Fruit fly (Drosophila melanogaster) whole organism, wandering third instar larva: ENCODE measurements around the gene Ir94e.

Source experiments
- Abd-B ChIP-seq: fragments of >200 bp; optimal IDR thresholded peaks from 2 replicates; lab custom pipeline; 2017; ENCODE audit warnings: missing biosample characterization, missing genetic modification characterization
- CG32264 ChIP-seq: fragments of 200-800 bp; sonication (Bioruptor generic); optimal IDR thresholded peaks from 2 replicates; lab custom pipeline; 2016; ENCODE audit warnings: missing biosample characterization, missing genetic modification characterization
- CG9705 ChIP-seq: fragments of 200-800 bp; sonication (Bioruptor generic); optimal IDR thresholded peaks from 2 replicates; lab custom pipeline; 2018; ENCODE audit warnings: missing biosample characterization, mild to moderate bottlenecking, missing genetic modification characterization
- CrebA ChIP-seq: fragments of 200-800 bp; sonication (Bioruptor generic); optimal IDR thresholded peaks from 2 replicates; lab custom pipeline; 2016; ENCODE audit warnings: missing biosample characterization, mild to moderate bottlenecking, missing genetic modification characterization, borderline replicate concordance
- Dfd ChIP-seq: fragments of >200 bp; optimal IDR thresholded peaks from 2 replicates; lab custom pipeline; 2017; ENCODE audit warnings: missing biosample characterization, missing genetic modification characterization
- Dif ChIP-seq: fragments of 200-275, 200-300 bp; sonication (Bioruptor generic); optimal IDR thresholded peaks from 2 replicates; lab custom pipeline; 2018; ENCODE audit warnings: missing biosample characterization, missing genetic modification characterization; ENCODE audit not compliant: partially characterized antibody
- GATAd ChIP-seq: sonication (Bioruptor generic); optimal IDR thresholded peaks from 2 replicates; lab custom pipeline; 2016; ENCODE audit warnings: missing biosample characterization, missing genetic modification characterization
- HLH106 ChIP-seq: fragments of 200-800 bp; optimal IDR thresholded peaks from 3 replicates; lab custom pipeline; 2019; ENCODE audit warnings: missing biosample characterization, mild to moderate bottlenecking, missing genetic modification characterization, moderate library complexity
- Hnf4 ChIP-seq: fragments of 200-800 bp; sonication (Bioruptor generic); optimal IDR thresholded peaks from 2 replicates; lab custom pipeline; 2016; ENCODE audit warnings: missing biosample characterization, mild to moderate bottlenecking, missing genetic modification characterization
- Hr78 ChIP-seq: fragments of >200 bp; optimal IDR thresholded peaks from 2 replicates; lab custom pipeline; 2017; ENCODE audit warnings: missing biosample characterization, missing genetic modification characterization
- Hr83 ChIP-seq: fragments of 200-300 bp; sonication (Bioruptor generic); optimal IDR thresholded peaks from 2 replicates; lab custom pipeline; 2016; ENCODE audit warnings: missing biosample characterization, mild to moderate bottlenecking, missing genetic modification characterization, moderate library complexity; ENCODE audit not compliant: poor library complexity, severe bottlenecking
- Jra ChIP-seq: sonication (Bioruptor generic); optimal IDR thresholded peaks from 2 replicates; lab custom pipeline; 2016; ENCODE audit warnings: missing biosample characterization, missing genetic modification characterization
- Mio ChIP-seq: sonication (Bioruptor generic); optimal IDR thresholded peaks from 2 replicates; lab custom pipeline; 2016; ENCODE audit warnings: missing biosample characterization, missing genetic modification characterization
- Myc ChIP-seq: fragments of >200 bp; optimal IDR thresholded peaks from 2 replicates; lab custom pipeline; 2017
- N ChIP-seq: fragments of >200 bp; optimal IDR thresholded peaks from 2 replicates; lab custom pipeline; 2018; ENCODE audit warnings: missing biosample characterization, missing external identifiers, missing genetic modification characterization
- OdsH ChIP-seq: fragments of 200-800 bp; sonication (Bioruptor generic); optimal IDR thresholded peaks from 2 replicates; lab custom pipeline; 2016; ENCODE audit warnings: missing biosample characterization, mild to moderate bottlenecking, missing genetic modification characterization
- Rel ChIP-seq, 2 experiments: fragments of 200-800 bp; sonication (Bioruptor generic) in 1 of 2; optimal IDR thresholded peaks; 2 replicates in 1 of 2; 3 replicates in 1 of 2; lab custom pipeline; 2016 to 2019; ENCODE audit warnings: mild to moderate bottlenecking in 2 of 2, missing biosample characterization in 2 of 2, missing genetic modification characterization in 2 of 2, moderate library complexity in 1 of 2
- Sp1 ChIP-seq: fragments of 200-800 bp; sonication (Bioruptor generic); optimal IDR thresholded peaks from 3 replicates; lab custom pipeline; 2019; ENCODE audit warnings: missing biosample characterization, mild to moderate bottlenecking, missing genetic modification characterization, moderate library complexity
- Vsx2 ChIP-seq: fragments of 200-300, 225-300 bp; sonication (Bioruptor generic); optimal IDR thresholded peaks from 2 replicates; lab custom pipeline; 2018; ENCODE audit warnings: missing biosample characterization, missing genetic modification characterization; ENCODE audit not compliant: partially characterized antibody
- br ChIP-seq: fragments of 200-800 bp; sonication (Bioruptor generic); optimal IDR thresholded peaks from 2 replicates; lab custom pipeline; 2016; ENCODE audit warnings: missing biosample characterization, missing genetic modification characterization
- brk ChIP-seq: fragments of 200-800 bp; sonication (Bioruptor generic); optimal IDR thresholded peaks from 2 replicates; lab custom pipeline; 2016; ENCODE audit warnings: missing biosample characterization, mild to moderate bottlenecking, missing genetic modification characterization
- dl ChIP-seq, 2 experiments: fragments of 175-275, 200-275 bp in 1 of 2; fragments of 200-275 bp in 1 of 2; sonication (Bioruptor generic); optimal IDR thresholded peaks; lab custom pipeline; 2018; ENCODE audit warnings: mild to moderate bottlenecking in 2 of 2, missing biosample characterization in 2 of 2, missing genetic modification characterization in 2 of 2, moderate library complexity in 2 of 2; ENCODE audit not compliant: partially characterized antibody in 2 of 2, insufficient read depth in 1 of 2
- dmrt93B ChIP-seq: fragments of 200-800 bp; sonication (Bioruptor generic); optimal IDR thresholded peaks from 2 replicates; lab custom pipeline; 2018; ENCODE audit warnings: missing biosample characterization, mild to moderate bottlenecking, missing genetic modification characterization
- dsf ChIP-seq: sonication (Bioruptor generic); optimal IDR thresholded peaks from 2 replicates; lab custom pipeline; 2016; ENCODE audit warnings: missing biosample characterization, missing genetic modification characterization, borderline replicate concordance
- ey ChIP-seq: fragments of 200-800 bp; sonication (Bioruptor generic); optimal IDR thresholded peaks from 2 replicates; lab custom pipeline; 2016; ENCODE audit warnings: missing biosample characterization, missing genetic modification characterization
- foxo ChIP-seq, 2 experiments: fragments of 200-800 bp; sonication (Bioruptor generic); optimal IDR thresholded peaks; 2 replicates in 1 of 2; 3 replicates in 1 of 2; lab custom pipeline; 2016 to 2017; ENCODE audit warnings: missing biosample characterization in 2 of 2, missing genetic modification characterization in 2 of 2
- fru ChIP-seq: fragments of 200-800 bp; sonication (Bioruptor generic); optimal IDR thresholded peaks from 3 replicates; lab custom pipeline; 2016; ENCODE audit warnings: missing biosample characterization, mild to moderate bottlenecking, missing genetic modification characterization
- h ChIP-seq: fragments of 200-800 bp; sonication (Bioruptor generic); optimal IDR thresholded peaks from 3 replicates; lab custom pipeline; 2016; ENCODE audit warnings: missing biosample characterization, mild to moderate bottlenecking, missing genetic modification characterization
- jim ChIP-seq: fragments of 175-275, 200-325 bp; sonication (Bioruptor generic); optimal IDR thresholded peaks from 2 replicates; lab custom pipeline; 2016; ENCODE audit warnings: missing biosample characterization, mild to moderate bottlenecking, missing genetic modification characterization
- lola ChIP-seq: fragments of >200 bp; optimal IDR thresholded peaks from 2 replicates; lab custom pipeline; 2017; ENCODE audit warnings: missing biosample characterization, missing genetic modification characterization
- pan ChIP-seq: fragments of >200 bp; optimal IDR thresholded peaks from 2 replicates; lab custom pipeline; 2017
- psq ChIP-seq: fragments of 200-800 bp; sonication (Bioruptor generic); optimal IDR thresholded peaks from 3 replicates; lab custom pipeline; 2017; ENCODE audit warnings: missing biosample characterization, mild to moderate bottlenecking, missing genetic modification characterization, moderate library complexity
- rgr ChIP-seq: fragments of 200-800 bp; sonication (Bioruptor generic); optimal IDR thresholded peaks from 3 replicates; lab custom pipeline; 2016; ENCODE audit warnings: missing biosample characterization, mild to moderate bottlenecking, missing genetic modification characterization
- sage ChIP-seq: fragments of 200-800 bp; sonication (Bioruptor generic); optimal IDR thresholded peaks from 2 replicates; lab custom pipeline; 2016; ENCODE audit warnings: missing biosample characterization, mild to moderate bottlenecking, missing genetic modification characterization
- sv ChIP-seq: fragments of 200-800 bp; sonication (Bioruptor generic); optimal IDR thresholded peaks from 3 replicates; lab custom pipeline; 2016; ENCODE audit warnings: missing biosample characterization, missing genetic modification characterization
- tai ChIP-seq: sonication (Bioruptor generic); optimal IDR thresholded peaks from 2 replicates; lab custom pipeline; 2016; ENCODE audit warnings: missing biosample characterization, missing genetic modification characterization
- usp ChIP-seq: fragments of >200 bp; optimal IDR thresholded peaks from 2 replicates; lab custom pipeline; 2017; ENCODE audit warnings: missing biosample characterization, missing genetic modification characterization
- woc ChIP-seq: sonication (Bioruptor generic); optimal IDR thresholded peaks from 2 replicates; lab custom pipeline; 2016; ENCODE audit warnings: missing biosample characterization, mild to moderate bottlenecking, missing genetic modification characterization

Gene Ir94e

DNA sequence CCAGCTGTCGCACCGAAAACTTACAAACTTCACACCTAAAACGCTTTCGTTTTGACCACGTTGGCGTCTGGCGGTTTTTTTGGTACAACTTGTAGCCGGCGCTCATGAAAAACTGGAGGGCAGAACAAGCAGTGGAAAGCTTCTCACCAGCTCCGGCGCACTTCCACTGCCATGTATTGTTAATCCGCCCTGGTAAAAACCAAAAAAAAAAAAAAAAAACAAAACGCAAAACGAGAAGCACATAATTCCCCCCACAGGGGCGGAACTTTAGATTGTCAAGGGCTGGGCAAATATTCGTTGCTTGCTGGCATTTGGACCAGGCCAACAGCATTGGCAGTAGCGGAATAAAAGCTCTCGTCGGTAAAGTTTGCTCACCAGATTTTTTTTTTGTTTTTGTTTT is 31.0 kb upstream of the Ir94e start:
- TF ChIP-seq Hnf4 (GFP tag; lab: Kevin White, UChicago) (peak; percentile 54), Hr83 (peak; percentile 35), Rel (GFP tag; optimal IDR thresholded peaks at IDR 0.05; lab: Kevin White, UChicago) (peak; percentile 16), Rel (tag; optimal IDR thresholded peaks at IDR 0.05; lab: Kevin White, UChicago) (peak; percentile 76), dmrt93B (no peak), CG9705 (no peak), OdsH (no peak), Dfd (GFP tag; lab: Kevin White, UChicago) (no peak), ey (GFP tag; lab: Kevin White, UChicago) (no peak), tai (no peak), sage (GFP tag; lab: Kevin White, UChicago) (no peak), lola (GFP tag; lab: Kevin White, UChicago) (no peak), CG32264 (GFP tag; lab: Kevin White, UChicago) (no peak), Mio (GFP tag; lab: Kevin White, UChicago) (no peak), foxo (GFP tag; optimal IDR thresholded peaks at IDR 0.05; lab: Kevin White, UChicago) (no peak), fru (GFP tag; lab: Kevin White, UChicago) (peak; percentile 47), N (GFP tag; lab: Kevin White, UChicago) (no peak), Sp1 (GFP tag; lab: Kevin White, UChicago) (peak; percentile 71), Dif (GFP tag; lab: Kevin White, UChicago) (no peak), pan (no peak), dl (GFP tag; optimal IDR thresholded peaks at IDR 0.05; lab: Kevin White, UChicago; ENCODE audit: insufficient read depth in 1 of 2, partially characterized antibody in 2 of 2) (no peak), woc (GFP tag; lab: Kevin White, UChicago) (no peak), rgr (GFP tag; lab: Kevin White, UChicago) (peak; percentile 20), Vsx2 (peak; percentile 46), h (GFP tag; lab: Kevin White, UChicago) (peak; percentile 76), Myc (lab: Kevin White, UChicago) (no peak), HLH106 (tag; lab: Kevin White, UChicago) (peak; percentile 17), sv (GFP tag; lab: Kevin White, UChicago) (no peak), CrebA (GFP tag; lab: Kevin White, UChicago) (peak; percentile 90), br (peak; percentile 73), GATAd (GFP tag; lab: Kevin White, UChicago) (no peak), brk (GFP tag; lab: Kevin White, UChicago) (no peak), dsf (no peak), usp (GFP tag; lab: Kevin White, UChicago) (no peak), jim (GFP tag; lab: Kevin White, UChicago) (peak; percentile 98), Hr78 (GFP tag; lab: Kevin White, UChicago) (no peak), psq (GFP tag; lab: Kevin White, UChicago) (no peak), Abd-B (GFP tag; lab: Kevin White, UChicago) (no peak), Jra (no peak)

DNA sequence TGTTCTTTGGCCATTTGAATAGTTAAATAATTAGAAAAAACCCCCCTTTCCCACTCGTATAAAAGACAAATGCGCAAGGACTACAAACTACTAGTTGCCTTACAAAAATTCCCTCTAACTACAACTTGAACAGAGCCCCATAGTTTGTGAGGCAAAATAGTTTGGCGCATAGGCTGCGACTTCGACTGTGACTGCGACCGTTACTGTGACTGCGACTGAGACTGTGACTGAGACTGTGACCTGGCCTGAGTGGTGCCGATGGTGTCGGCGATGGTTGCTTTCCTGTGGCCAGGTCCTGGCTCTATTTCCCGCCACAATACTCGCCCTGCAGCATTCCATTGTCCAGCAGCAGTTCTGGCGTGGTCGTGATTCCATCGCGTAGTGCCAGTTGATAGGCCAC is 28.0 kb upstream of the Ir94e start:
- no peak for TF ChIP-seq Mio (GFP tag; lab: Kevin White, UChicago)
- no peak for TF ChIP-seq Rel (GFP tag; optimal IDR thresholded peaks at IDR 0.05; lab: Kevin White, UChicago)
- no peak for TF ChIP-seq Rel (tag; optimal IDR thresholded peaks at IDR 0.05; lab: Kevin White, UChicago)
- TF ChIP-seq Abd-B (GFP tag; lab: Kevin White, UChicago) = no peak
- TF ChIP-seq h (GFP tag; lab: Kevin White, UChicago) = no peak
- no peak for TF ChIP-seq psq (GFP tag; lab: Kevin White, UChicago)
- TF ChIP-seq br = no peak
- no peak for TF ChIP-seq lola (GFP tag; lab: Kevin White, UChicago)
- no peak for TF ChIP-seq Dif (GFP tag; lab: Kevin White, UChicago)
- no peak for TF ChIP-seq OdsH
- TF ChIP-seq, all 38 proteins: peak for 0

- TF ChIP-seq GATAd (GFP tag; lab: Kevin White, UChicago) (no peak), Hnf4 (GFP tag; lab: Kevin White, UChicago) (no peak), pan (no peak), brk (GFP tag; lab: Kevin White, UChicago) (no peak), OdsH (no peak), tai (no peak), CrebA (GFP tag; lab: Kevin White, UChicago) (no peak), Hr78 (GFP tag; lab: Kevin White, UChicago) (no peak), psq (GFP tag; lab: Kevin White, UChicago) (no peak), dl (GFP tag; optimal IDR thresholded peaks at IDR 0.05; lab: Kevin White, UChicago; ENCODE audit: insufficient read depth in 1 of 2, partially characterized antibody in 2 of 2) (no peak)
These were observed 21.6 kb upstream of the Ir94e start for dm6 chr3R:23383723-23384122.
